Fruit fly (Drosophila melanogaster) Kc167 (cell line): ENCODE measurements around the gene CG31381.

Experiments
- Myc ChIP-seq: fragments of >200 bp; optimal IDR thresholded peaks from 2 replicates; lab custom pipeline; 2017; ENCODE audit warnings: missing external identifiers
- Sin3A ChIP-seq: fragments of >200 bp; optimal IDR thresholded peaks from 2 replicates; lab custom pipeline; 2018; ENCODE audit warnings: missing external identifiers
- h ChIP-seq: fragments of >200 bp; optimal IDR thresholded peaks from 3 replicates; lab custom pipeline; 2018; ENCODE audit warnings: missing external identifiers
- insv ChIP-seq: fragments of >200 bp; optimal IDR thresholded peaks from 3 replicates; lab custom pipeline; 2018; ENCODE audit warnings: missing external identifiers
- psq ChIP-seq: fragments of >200 bp; optimal IDR thresholded peaks from 2 replicates; lab custom pipeline; 2017; ENCODE audit warnings: missing external identifiers
- ttk ChIP-seq: sonication (Bioruptor generic); optimal IDR thresholded peaks from 2 replicates; lab custom pipeline; 2017; ENCODE audit warnings: missing external identifiers

Gene CG31381

DNA sequence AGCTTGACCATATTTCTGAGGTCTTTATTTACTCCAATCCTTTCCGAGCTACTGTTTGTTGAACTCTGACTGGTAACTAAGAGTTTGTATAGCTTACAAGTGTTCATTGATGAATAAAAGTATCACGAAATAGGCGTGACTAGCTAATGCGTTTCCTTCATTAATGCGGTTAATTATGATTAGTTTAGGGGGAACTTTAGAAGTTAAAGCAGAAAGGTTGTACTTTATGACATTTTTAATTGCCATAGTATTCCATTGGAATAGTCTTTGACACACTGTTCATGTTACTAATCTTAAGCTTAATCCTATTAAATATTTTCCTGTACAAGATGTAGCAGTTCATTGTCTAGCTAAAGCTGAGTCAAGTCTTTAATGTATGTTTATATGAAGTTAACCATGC is 17.1 kb upstream of the CG31381 start, which contains the start of gene ppk22:
TSS of gene ppk22 (minus strand) at position 101 of the 400 bp plus-strand sequence.
- TF ChIP-seq h (lab: Kevin White, UChicago) = no peak
- TF ChIP-seq psq (lab: Kevin White, UChicago) = no peak
- TF ChIP-seq insv (lab: Kevin White, UChicago) = no peak
- TF ChIP-seq Myc (lab: Kevin White, UChicago) = no peak
- no peak for TF ChIP-seq ttk (lab: Kevin White, UChicago)
- TF ChIP-seq Sin3A (lab: Kevin White, UChicago) = no peak

DNA sequence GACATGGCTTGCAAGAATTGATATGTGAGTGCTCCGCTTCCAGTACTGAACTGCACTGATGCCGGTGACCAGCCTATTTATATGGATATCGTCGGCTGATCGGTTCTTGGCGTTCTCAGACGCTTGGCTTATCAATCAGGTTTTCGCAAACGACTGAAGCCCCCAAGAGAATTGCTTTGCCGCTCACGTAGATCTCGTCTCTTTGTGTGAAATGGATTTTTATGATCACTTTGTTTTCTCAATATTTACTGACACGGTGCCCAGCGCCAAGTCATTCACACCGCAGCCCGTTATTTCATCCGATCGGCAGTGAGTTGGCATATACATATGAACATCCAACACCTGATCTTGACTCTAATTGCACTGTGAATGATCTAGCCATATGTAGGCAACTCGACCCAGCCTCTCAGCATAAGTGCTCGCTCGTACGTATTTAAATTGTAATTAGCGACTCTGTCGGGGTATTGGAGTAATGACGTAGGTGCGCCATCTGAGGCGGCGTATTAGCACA is 16.5 kb upstream of the CG31381 start, which contains the start of gene CG13639:
TSS of gene CG13639 (minus strand) at position 51 of the 511 bp plus-strand sequence.
- TF ChIP-seq Sin3A (lab: Kevin White, UChicago) = no peak
- TF ChIP-seq psq (lab: Kevin White, UChicago) = no peak
- no peak for TF ChIP-seq ttk (lab: Kevin White, UChicago)
- no peak for TF ChIP-seq Myc (lab: Kevin White, UChicago)
- no peak for TF ChIP-seq insv (lab: Kevin White, UChicago)
- no peak for TF ChIP-seq h (lab: Kevin White, UChicago)

DNA sequence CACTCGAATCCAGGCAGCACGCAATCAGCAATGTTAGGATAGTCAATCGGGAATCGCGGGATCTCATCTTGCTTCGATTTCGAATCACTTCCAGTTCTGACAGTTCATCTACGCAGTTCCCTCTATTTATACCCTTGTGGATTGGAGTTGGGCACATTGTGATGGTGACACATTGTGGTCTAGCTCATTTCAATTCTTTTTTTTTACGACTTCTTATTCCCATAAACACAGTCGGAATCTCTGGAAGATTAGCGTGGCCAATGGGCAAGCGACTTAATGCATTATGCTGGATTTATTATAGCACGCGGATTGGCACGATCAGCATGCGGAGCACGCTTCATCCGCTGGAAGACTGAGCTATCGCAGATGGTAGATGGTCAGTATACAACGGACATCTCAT is 14.8 kb upstream of the CG31381 start, which contains the start of gene CG13640:
TSS of gene CG13640 (minus strand) at position 101 of the 400 bp plus-strand sequence.
- no peak for TF ChIP-seq insv (lab: Kevin White, UChicago)
- no peak for TF ChIP-seq psq (lab: Kevin White, UChicago)
- no peak for TF ChIP-seq h (lab: Kevin White, UChicago)
- no peak for TF ChIP-seq Sin3A (lab: Kevin White, UChicago)
- no peak for TF ChIP-seq Myc (lab: Kevin White, UChicago)
- no peak for TF ChIP-seq ttk (lab: Kevin White, UChicago)

DNA sequence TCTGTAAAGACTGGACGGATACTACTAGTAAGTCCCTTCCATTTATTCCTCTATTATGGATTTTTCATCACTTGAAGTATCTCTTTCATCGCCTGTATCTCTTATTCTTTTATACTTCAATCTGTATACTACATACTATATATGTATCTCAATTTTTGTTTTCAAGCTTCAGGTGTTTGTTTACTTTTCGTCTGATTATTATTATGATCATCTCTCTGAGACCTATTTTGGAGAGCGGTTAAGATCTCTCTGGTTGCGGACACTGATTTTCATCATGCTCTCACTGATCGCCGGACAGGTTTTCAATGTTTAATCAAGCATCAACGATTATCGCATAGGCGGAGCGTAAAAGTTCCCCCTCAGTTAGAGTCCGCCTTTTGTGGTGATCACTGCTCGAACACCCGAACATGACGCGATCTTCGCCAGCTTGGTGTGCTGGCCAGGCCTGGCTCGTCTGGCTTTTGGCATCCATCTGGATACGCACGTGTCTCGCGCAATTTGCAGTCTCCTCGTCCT is 14.2 kb upstream of the CG31381 start, which contains the start of gene CG7016:
TSS of gene CG7016 (plus strand) at position 358 of the 516 bp plus-strand sequence.
- no peak for TF ChIP-seq h (lab: Kevin White, UChicago)
- TF ChIP-seq psq (lab: Kevin White, UChicago) = no peak
- TF ChIP-seq Sin3A (lab: Kevin White, UChicago) = no peak
- TF ChIP-seq ttk (lab: Kevin White, UChicago) = no peak
- TF ChIP-seq insv (lab: Kevin White, UChicago) = no peak
- TF ChIP-seq Myc (lab: Kevin White, UChicago) = no peak

DNA sequence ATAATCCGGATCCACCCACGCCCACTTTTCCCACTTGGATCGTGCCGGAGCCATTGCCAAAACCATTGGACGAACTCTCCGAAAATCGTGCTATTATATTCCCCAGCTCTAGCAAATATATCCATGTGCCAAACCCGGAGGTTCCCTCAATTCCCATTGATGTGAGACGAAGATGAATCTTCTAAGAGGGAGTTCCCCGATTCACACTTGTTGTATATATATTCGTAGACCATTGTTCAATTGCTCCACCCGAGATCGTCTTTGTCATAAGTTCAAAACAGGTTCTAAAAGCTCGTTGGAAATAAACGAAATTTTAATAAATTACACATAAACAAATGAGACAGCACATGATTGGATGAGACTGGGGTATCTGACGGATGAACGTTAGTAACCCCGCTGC is 13.0 kb upstream of the CG31381 start:
- TF ChIP-seq h (lab: Kevin White, UChicago) = no peak
- no peak for TF ChIP-seq psq (lab: Kevin White, UChicago)
- TF ChIP-seq insv (lab: Kevin White, UChicago) = no peak
- TF ChIP-seq Myc (lab: Kevin White, UChicago) = no peak
- no peak for TF ChIP-seq Sin3A (lab: Kevin White, UChicago)
- TF ChIP-seq ttk (lab: Kevin White, UChicago) = no peak

DNA sequence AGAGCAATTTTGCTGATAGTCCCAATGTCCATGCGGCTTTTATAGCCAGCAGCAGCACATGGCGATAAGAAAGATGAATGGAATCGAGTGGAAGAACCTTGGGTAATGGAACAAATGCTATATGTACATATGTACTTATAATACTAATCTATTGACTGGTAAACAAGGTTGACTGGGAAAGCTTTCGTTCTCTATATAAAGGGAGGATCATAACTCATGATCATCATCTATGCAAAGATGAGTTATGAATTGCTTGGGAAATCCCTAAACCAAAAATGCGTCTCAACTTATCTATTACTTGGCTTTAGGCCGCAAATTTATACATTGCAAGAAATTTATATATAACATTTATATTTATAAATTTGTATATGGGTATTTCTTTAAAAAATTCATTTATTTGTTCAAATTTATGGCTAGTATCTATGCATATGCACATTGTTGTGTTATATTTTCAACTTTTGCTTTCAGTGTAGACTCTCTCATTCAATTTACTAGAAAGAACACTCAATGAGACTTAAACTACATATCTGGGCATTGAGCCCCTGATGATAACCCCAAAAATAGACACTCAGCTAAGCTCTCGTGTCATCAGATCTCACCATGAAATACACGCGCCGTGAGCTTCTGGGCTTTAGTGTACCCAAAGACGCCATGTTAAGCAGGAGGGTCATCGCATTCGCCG is 12.0 kb upstream of the CG31381 start, which contains the start of the genes Srg1 and Elal:
TSS of gene Srg1 (minus strand) at position 14 of the 682 bp plus-strand sequence.
TSS of gene Elal (plus strand) at position 632 of the 682 bp plus-strand sequence.
- TF ChIP-seq Myc (lab: Kevin White, UChicago) (no peak), h (lab: Kevin White, UChicago) (no peak), insv (lab: Kevin White, UChicago) (no peak), Sin3A (lab: Kevin White, UChicago) (no peak), ttk (lab: Kevin White, UChicago) (no peak), psq (lab: Kevin White, UChicago) (no peak)

DNA sequence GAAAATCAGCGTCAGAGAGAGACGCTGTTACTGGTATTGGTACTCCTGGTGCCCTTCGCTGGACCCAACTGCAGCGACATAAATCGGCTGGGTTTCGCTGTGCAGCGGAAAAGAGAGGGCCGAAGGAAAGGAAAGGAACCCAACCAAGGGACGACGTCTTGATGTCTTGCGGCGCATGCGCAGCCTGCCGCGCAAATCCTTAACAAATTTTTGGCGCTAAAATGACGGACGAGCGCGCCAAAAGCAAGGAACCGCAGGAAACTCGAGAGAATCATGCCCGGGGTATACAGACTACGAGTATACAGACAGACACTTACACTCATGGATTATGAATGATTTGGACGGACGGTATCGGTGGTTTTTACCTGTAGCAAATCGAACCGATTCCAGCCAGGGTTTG is 9.9 kb upstream of the CG31381 start:
- TF ChIP-seq psq (lab: Kevin White, UChicago) (no peak), insv (lab: Kevin White, UChicago) (no peak), Sin3A (lab: Kevin White, UChicago) (no peak), h (lab: Kevin White, UChicago) (no peak), Myc (lab: Kevin White, UChicago) (no peak)

DNA sequence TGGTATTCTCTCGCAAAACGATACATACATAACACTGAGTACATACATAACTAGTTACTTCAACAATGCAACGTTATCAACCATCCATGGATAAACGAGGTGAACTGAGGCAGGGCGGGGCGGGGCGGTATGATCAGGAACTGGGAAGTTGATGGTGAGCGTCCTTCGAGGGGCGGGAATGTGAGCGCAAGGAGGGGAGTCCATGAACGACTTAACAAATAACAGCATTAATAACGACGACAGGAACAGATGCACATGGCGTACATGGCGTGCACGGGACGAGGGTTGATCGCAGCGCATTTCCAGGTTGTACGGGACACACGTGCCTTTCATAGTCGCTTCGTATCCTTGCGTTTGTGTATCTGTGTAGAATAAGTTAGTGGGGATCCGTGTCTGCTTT is 8.9 kb upstream of the CG31381 start:
- TF ChIP-seq insv (lab: Kevin White, UChicago) = no peak

DNA sequence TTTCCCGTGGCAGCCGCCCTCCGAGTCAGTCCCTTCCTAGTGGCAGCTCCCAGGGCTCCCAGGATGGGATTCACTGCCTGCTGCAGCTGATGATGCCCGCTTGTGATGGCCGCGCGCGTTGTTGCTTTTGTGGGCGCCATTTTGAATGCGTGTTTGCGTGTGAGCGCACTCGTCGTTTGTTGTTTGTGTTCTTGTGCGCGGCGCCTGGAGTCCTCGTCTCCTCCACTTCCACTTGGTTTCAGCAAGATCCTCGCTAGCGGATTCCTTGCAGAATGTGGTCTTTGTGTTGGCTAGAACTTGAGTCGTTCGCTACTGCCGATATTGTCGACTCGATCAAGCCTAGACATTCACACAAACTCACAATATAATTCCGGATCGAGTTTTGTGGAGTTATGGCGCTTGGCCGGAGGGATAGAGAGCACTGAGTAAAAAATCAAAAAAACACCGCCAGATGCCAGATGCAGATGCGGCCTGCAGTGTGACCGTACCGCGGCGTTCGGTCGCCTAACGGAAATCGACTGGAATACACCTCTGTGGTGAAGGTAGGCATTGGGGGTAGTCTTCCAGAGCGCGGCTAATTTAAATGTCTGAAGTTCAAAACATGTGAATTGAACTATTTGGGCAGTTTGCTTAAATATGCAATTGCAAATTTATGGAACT is 6.3 kb upstream of the CG31381 start, which contains the start of gene CycB3:
TSS of gene CycB3 (minus strand) at position 428 of the 660 bp plus-strand sequence.
- TF ChIP-seq psq (lab: Kevin White, UChicago) (no peak), Sin3A (lab: Kevin White, UChicago) (no peak), h (lab: Kevin White, UChicago) (no peak), ttk (lab: Kevin White, UChicago) (no peak), Myc (lab: Kevin White, UChicago) (no peak), insv (lab: Kevin White, UChicago) (no peak)

DNA sequence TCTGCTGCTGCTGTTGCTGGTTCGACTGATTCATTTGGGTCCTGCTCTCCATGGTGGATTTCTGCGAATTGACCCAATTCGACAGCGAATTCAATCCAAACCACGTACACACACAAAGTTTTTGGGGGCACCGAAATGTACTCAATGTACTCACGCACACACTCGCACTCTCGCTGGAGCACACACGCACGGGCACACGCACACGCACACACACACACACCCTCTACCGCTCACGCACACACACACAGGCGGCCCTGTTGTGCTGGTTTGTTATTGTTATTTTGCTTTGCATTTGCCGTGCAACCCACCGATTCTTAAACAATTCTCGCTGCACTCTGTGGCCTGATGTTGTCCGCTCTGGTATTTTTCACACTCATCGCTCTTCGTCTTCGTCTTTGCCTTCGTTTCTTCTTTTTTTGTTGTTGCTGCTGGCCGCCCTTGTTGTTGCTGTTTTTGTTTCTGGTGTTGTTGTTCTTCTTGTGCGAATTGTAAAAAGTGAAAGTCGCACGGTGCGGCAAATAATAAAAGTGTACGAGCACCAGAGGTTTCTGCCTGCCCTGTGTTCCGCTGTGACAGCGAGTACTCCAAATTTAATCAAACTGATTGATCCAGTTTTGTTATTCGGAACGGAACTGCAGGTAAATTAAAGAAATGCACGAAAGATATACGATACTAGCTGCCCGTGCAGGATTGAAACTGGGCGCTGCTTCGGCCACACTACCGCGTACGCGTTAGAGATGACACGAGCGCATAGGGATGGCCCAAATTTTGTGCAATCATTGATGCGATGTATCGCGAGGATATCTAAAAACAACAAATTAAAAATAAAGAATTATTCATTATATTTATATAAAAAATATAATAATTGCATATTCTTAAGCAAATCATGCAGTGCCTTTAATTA is 654 bp upstream of the CG31381 start, which contains the start of gene CG3744:
TSS of gene CG3744 (minus strand) at position 716 of the 904 bp plus-strand sequence.
- no peak for TF ChIP-seq Myc (lab: Kevin White, UChicago)
- no peak for TF ChIP-seq ttk (lab: Kevin White, UChicago)
- TF ChIP-seq h (lab: Kevin White, UChicago) = no peak
- no peak for TF ChIP-seq psq (lab: Kevin White, UChicago)
- no peak for TF ChIP-seq Sin3A (lab: Kevin White, UChicago)
- no peak for TF ChIP-seq insv (lab: Kevin White, UChicago)
